Fruit fly (Drosophila melanogaster) whole organism, pupa: ENCODE data around the gene CG8149.

Experiments
- CG10348 ChIP-seq: fragments of 200-800 bp; sonication (Bioruptor generic); IDR thresholded peaks from 2 replicates; pipeline ENCODE4 v1.3.6; 2022; ENCODE audit warnings: missing biosample characterization, missing genetic modification characterization
- CG14655 ChIP-seq: fragments of 200-800 bp; sonication (Bioruptor generic); optimal IDR thresholded peaks from 3 replicates; lab custom pipeline; 2017; ENCODE audit warnings: mild to moderate bottlenecking, missing biosample characterization, missing genetic modification reagents, missing genetic modification characterization
- CG15710 ChIP-seq: fragments of 200-800 bp; sonication (Bioruptor generic); optimal IDR thresholded peaks from 2 replicates; lab custom pipeline; 2018; ENCODE audit warnings: missing biosample characterization, mild to moderate bottlenecking, missing genetic modification characterization, moderate library complexity
- CG17806 ChIP-seq: fragments of 200-800 bp; sonication (Bioruptor generic); optimal IDR thresholded peaks from 2 replicates; lab custom pipeline; 2018; ENCODE audit warnings: missing biosample characterization, mild to moderate bottlenecking, missing genetic modification characterization, moderate library complexity
- gl ChIP-seq: fragments of 200-800 bp; sonication (Bioruptor generic); optimal IDR thresholded peaks from 2 replicates; lab custom pipeline; 2018; ENCODE audit warnings: missing biosample characterization, mild to moderate bottlenecking, missing genetic modification characterization

DNA sequence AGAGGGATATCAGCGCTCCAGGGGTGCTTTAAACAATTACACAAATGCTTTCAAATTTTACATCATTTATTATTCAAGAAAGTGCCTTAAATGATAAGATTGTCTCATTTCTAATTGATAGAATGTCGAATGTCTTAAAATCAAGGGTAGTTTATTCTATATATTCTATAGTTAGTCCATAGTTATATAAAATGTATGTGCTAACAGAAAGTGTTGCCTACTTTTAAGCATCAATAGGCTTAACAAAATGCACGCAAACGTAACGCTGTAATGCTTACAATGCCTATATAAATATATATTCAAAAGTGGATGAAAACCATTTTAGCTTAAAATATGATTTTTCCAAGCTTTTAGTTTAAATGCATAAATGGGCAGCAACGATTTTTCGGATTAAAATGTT is 16.5 kb upstream of the CG8149 start:
- no peak for TF ChIP-seq CG15710
- no peak for TF ChIP-seq CG14655 (GFP tag; lab: Kevin White, UChicago)
- TF ChIP-seq CG10348 (GFP tag; lab: Robert Waterston, UW) = no peak
- no peak for TF ChIP-seq CG17806 (tag; lab: Kevin White, UChicago)
- no peak for TF ChIP-seq gl
